Worm (Caenorhabditis elegans): ENCODE results near the gene W02F12.4.

DNA sequence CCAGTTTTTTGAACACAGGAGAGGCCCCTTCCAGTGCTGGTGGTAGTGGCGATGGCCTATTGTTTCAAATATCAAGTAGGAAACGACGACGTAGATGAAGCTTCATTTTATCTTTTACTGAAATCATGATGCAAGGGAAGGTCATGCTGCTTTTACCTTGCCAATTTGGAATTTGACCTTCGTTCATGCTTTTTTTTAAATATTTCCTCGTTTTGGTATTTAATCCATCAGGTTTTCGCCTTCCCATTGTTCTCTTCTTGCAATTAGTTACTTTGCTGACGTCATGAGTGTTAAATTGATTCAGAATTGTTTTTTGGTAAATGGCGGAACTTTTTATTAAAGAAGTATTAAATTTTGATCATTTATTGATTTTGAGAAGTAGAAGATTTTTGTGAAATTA is 29.4 kb upstream of the W02F12.4 start:
- TF ChIP-seq blmp-1 (tag; optimal IDR thresholded peaks at IDR 0.05) (no peak), nhr-12 (tag; optimal IDR thresholded peaks at IDR 0.05) (no peak), nhr-20 (tag; optimal IDR thresholded peaks at IDR 0.05) (no peak), lin-13 (GFP tag; optimal IDR thresholded peaks at IDR 0.05) (no peak), egl-27 (tag; optimal IDR thresholded peaks at IDR 0.05) (no peak), jun-1 (tag; optimal IDR thresholded peaks at IDR 0.05) (no peak), ama-1 (optimal IDR thresholded peaks at IDR 0.05) (no peak), elt-3 (tag; optimal IDR thresholded peaks at IDR 0.05) (no peak)

Measured in whole organism, L1 larva.